Worm (Caenorhabditis elegans) whole organism, L4 larva: ENCODE data around the gene srsx-21.

Experiments
- D1046.2 ChIP-seq: fragments of 200-800 bp; sonication (Bioruptor generic); IDR thresholded peaks from 2 replicates; pipeline ENCODE4 v1.3.6; 2022; ENCODE audit warnings: missing genetic modification characterization, missing compliant biosample characterization
- F10B5.3 ChIP-seq: sonication (generic microtip); optimal IDR thresholded peaks from 2 replicates; lab custom pipeline; 2016; ENCODE audit warnings: mild to moderate bottlenecking, missing genetic modification characterization, missing compliant biosample characterization
- F26F4.8 ChIP-seq: fragments of 200-800 bp; sonication (Bioruptor generic); conservative IDR thresholded peaks from 2 replicates; pipeline ENCODE4 v1.3.6; 2022; ENCODE audit warnings: missing genetic modification characterization, missing compliant biosample characterization
- F44E2.7 ChIP-seq: fragments of 200-800 bp; sonication (Bioruptor generic); IDR thresholded peaks from 2 replicates; pipeline ENCODE4 v2.1.2; 2022; ENCODE audit warnings: missing genetic modification characterization, missing compliant biosample characterization
- F49E8.2 ChIP-seq: sonication (generic microtip); optimal IDR thresholded peaks from 2 replicates; lab custom pipeline; 2016; ENCODE audit warnings: missing compliant biosample characterization, mild to moderate bottlenecking, missing genetic modification characterization, borderline replicate concordance
- R02D3.7 ChIP-seq: fragments of 150-350 bp; sonication (generic microtip); optimal IDR thresholded peaks from 3 replicates; lab custom pipeline; 2014; ENCODE audit warnings: missing biosample characterization, missing genetic modification characterization
- Y105C5A.15 ChIP-seq: fragments of 200-800 bp; sonication (Bioruptor generic); IDR thresholded peaks from 2 replicates; pipeline ENCODE4 v1.3.6; 2022; ENCODE audit warnings: missing genetic modification characterization, missing compliant biosample characterization
- Y5F2A.4 ChIP-seq: fragments of 200-800 bp; sonication (Bioruptor generic); optimal IDR thresholded peaks from 2 replicates; lab custom pipeline; 2018; ENCODE audit warnings: mild to moderate bottlenecking, missing genetic modification characterization, missing compliant biosample characterization
- ama-1 ChIP-seq: fragments of 150-350 bp; optimal IDR thresholded peaks from 2 replicates; lab custom pipeline; 2014; ENCODE audit warnings: inconsistent platforms, mixed read lengths
- arid-1 ChIP-seq: fragments of 200-800 bp; sonication (Bioruptor generic); conservative IDR thresholded peaks from 2 replicates; pipeline ENCODE4 v1.3.6; 2022; ENCODE audit warnings: missing genetic modification reagents, missing genetic modification characterization, missing compliant biosample characterization
- attf-4 ChIP-seq: sonication (generic microtip); optimal IDR thresholded peaks from 3 replicates; lab custom pipeline; 2017; ENCODE audit warnings: missing biosample characterization, missing genetic modification characterization
- ceh-20 ChIP-seq: fragments of 200-800 bp; sonication (Bioruptor generic); IDR thresholded peaks from 2 replicates; pipeline ENCODE4 v1.3.6; 2022; ENCODE audit warnings: missing genetic modification reagents, missing genetic modification characterization, missing compliant biosample characterization
- ceh-32 ChIP-seq: sonication (generic microtip); optimal IDR thresholded peaks from 2 replicates; lab custom pipeline; 2016; ENCODE audit warnings: mild to moderate bottlenecking, missing genetic modification characterization, missing compliant biosample characterization; ENCODE audit not compliant: poor library complexity
- ceh-82 ChIP-seq: sonication (generic microtip); optimal IDR thresholded peaks from 2 replicates; lab custom pipeline; 2017; ENCODE audit warnings: missing biosample characterization, missing genetic modification characterization
- ctbp-1 ChIP-seq: fragments of 200-800 bp; sonication (Bioruptor generic); IDR thresholded peaks from 2 replicates; pipeline ENCODE4 v1.3.6; 2022; ENCODE audit warnings: missing genetic modification reagents, missing genetic modification characterization, missing compliant biosample characterization
- daf-19 ChIP-seq: fragments of 200-800 bp; sonication (Bioruptor generic); conservative IDR thresholded peaks from 2 replicates; pipeline ENCODE4 v1.3.6; 2022; ENCODE audit warnings: missing genetic modification characterization, missing compliant biosample characterization
- dmd-9 ChIP-seq: fragments of 200-800 bp; sonication (Bioruptor generic); IDR thresholded peaks from 2 replicates; pipeline ENCODE4 v1.3.6; 2022; ENCODE audit warnings: missing genetic modification reagents, missing genetic modification characterization, missing compliant biosample characterization
- dve-1 ChIP-seq: sonication (generic microtip); optimal IDR thresholded peaks from 2 replicates; lab custom pipeline; 2017; ENCODE audit warnings: antibody characterized with exemption, mild to moderate bottlenecking, missing genetic modification characterization, missing compliant biosample characterization; ENCODE audit not compliant: insufficient read depth
- egl-27 ChIP-seq: sonication (generic microtip); optimal IDR thresholded peaks from 3 replicates; lab custom pipeline; 2017; ENCODE audit warnings: missing biosample characterization, missing genetic modification reagents, missing genetic modification characterization
- fos-1 ChIP-seq: fragments of 150-350 bp; optimal IDR thresholded peaks from 2 replicates; lab custom pipeline; 2014; ENCODE audit warnings: missing biosample characterization, missing genetic modification characterization
- gei-8 ChIP-seq: fragments of 200-800 bp; sonication (Bioruptor generic); optimal IDR thresholded peaks from 2 replicates; lab custom pipeline; 2018; ENCODE audit warnings: mild to moderate bottlenecking, missing genetic modification characterization, missing compliant biosample characterization
- hif-1 ChIP-seq, 2 experiments: sonication (generic microtip); optimal IDR thresholded peaks; 2 replicates each; lab custom pipeline; 2016 to 2017; ENCODE audit warnings: missing compliant biosample characterization in 2 of 2, missing genetic modification characterization in 2 of 2, missing genetic modification reagents in 2 of 2, missing genotype in 2 of 2, mild to moderate bottlenecking in 1 of 2
- hlh-30 ChIP-seq: sonication (generic microtip); optimal IDR thresholded peaks from 2 replicates; lab custom pipeline; 2017; ENCODE audit warnings: antibody characterized with exemption, mild to moderate bottlenecking, missing genetic modification characterization, missing compliant biosample characterization; ENCODE audit not compliant: insufficient read depth
- jun-1 ChIP-seq: fragments of 150-350 bp; optimal IDR thresholded peaks from 2 replicates; lab custom pipeline; 2014; ENCODE audit warnings: missing biosample characterization, missing genetic modification reagents, missing genetic modification characterization
- lim-7 ChIP-seq: fragments of 200-800 bp; sonication (Bioruptor generic); IDR thresholded peaks from 2 replicates; pipeline ENCODE4 v1.3.6; 2022; ENCODE audit warnings: missing genetic modification characterization, missing compliant biosample characterization
- lin-1 ChIP-seq: fragments of 200-800 bp; sonication (Bioruptor generic); IDR thresholded peaks from 2 replicates; pipeline ENCODE4 v1.3.6; 2022; ENCODE audit warnings: missing genetic modification reagents, missing genetic modification characterization, missing compliant biosample characterization
- lin-13 ChIP-seq: fragments of 150-350 bp; optimal IDR thresholded peaks from 2 replicates; lab custom pipeline; 2014; ENCODE audit warnings: missing biosample characterization, missing genetic modification reagents, missing genetic modification characterization
- lin-15B ChIP-seq: fragments of 150-350 bp; sonication (generic microtip); optimal IDR thresholded peaks from 3 replicates; lab custom pipeline; 2014; ENCODE audit warnings: missing biosample characterization, missing genetic modification characterization
- lin-38 ChIP-seq: fragments of 200-800 bp; sonication (Bioruptor generic); IDR thresholded peaks from 2 replicates; pipeline ENCODE4 v1.3.6; 2022; ENCODE audit warnings: missing genetic modification reagents, missing genetic modification characterization, missing compliant biosample characterization
- lir-3 ChIP-seq: sonication (generic microtip); optimal IDR thresholded peaks from 2 replicates; lab custom pipeline; 2016; ENCODE audit warnings: mild to moderate bottlenecking, missing genetic modification characterization, missing compliant biosample characterization
- madf-5 ChIP-seq, 2 experiments: fragments of 200-800 bp; sonication (Bioruptor generic); IDR thresholded peaks; 2 replicates each; pipeline ENCODE4 v1.3.6; 2022; ENCODE audit warnings: missing compliant biosample characterization in 2 of 2, missing genetic modification characterization in 2 of 2
- mxl-2 ChIP-seq: fragments of 200-800 bp; sonication (Bioruptor generic); conservative IDR thresholded peaks from 2 replicates; pipeline ENCODE4 v1.3.6; 2022; ENCODE audit warnings: missing genetic modification reagents, missing genetic modification characterization, missing compliant biosample characterization
- mxl-3 ChIP-seq: fragments of 200-800 bp; sonication (Bioruptor generic); optimal IDR thresholded peaks from 2 replicates; lab custom pipeline; 2018; ENCODE audit warnings: mild to moderate bottlenecking, missing genetic modification characterization, missing compliant biosample characterization
- nhr-10 ChIP-seq: fragments of 150-350 bp; optimal IDR thresholded peaks from 2 replicates; lab custom pipeline; 2014; ENCODE audit warnings: missing biosample characterization, missing genetic modification characterization
- nhr-102 ChIP-seq: sonication (generic microtip); optimal IDR thresholded peaks from 2 replicates; lab custom pipeline; 2016; ENCODE audit warnings: mild to moderate bottlenecking, missing genetic modification characterization, moderate library complexity, missing compliant biosample characterization
- nhr-48 ChIP-seq: sonication (generic microtip); optimal IDR thresholded peaks from 2 replicates; lab custom pipeline; 2016; ENCODE audit warnings: mild to moderate bottlenecking, missing genetic modification characterization, missing compliant biosample characterization
- nhr-6 ChIP-seq: fragments of 150-350 bp; optimal IDR thresholded peaks from 2 replicates; lab custom pipeline; 2014; ENCODE audit warnings: missing biosample characterization, missing genetic modification characterization
- nhr-76 ChIP-seq: fragments of 150-350 bp; optimal IDR thresholded peaks from 2 replicates; lab custom pipeline; 2014; ENCODE audit warnings: missing biosample characterization, missing genetic modification characterization
- pha-4 ChIP-seq, 2 experiments: fragments of 150-350 bp in 1 of 2; fragments of 200-800 bp in 1 of 2; sonication (Bioruptor generic) in 1 of 2; IDR thresholded peaks in 1 of 2; optimal IDR thresholded peaks in 1 of 2; 2 replicates each; pipeline versions ENCODE4 v1.3.6 to Lab custom; 2014 to 2022; ENCODE audit warnings: missing genetic modification characterization in 2 of 2, missing genetic modification reagents in 2 of 2, missing biosample characterization in 1 of 2, missing compliant biosample characterization in 1 of 2
- php-3 ChIP-seq: fragments of 200-800 bp; sonication (Bioruptor generic); IDR thresholded peaks from 2 replicates; pipeline ENCODE4 v1.3.6; 2022; ENCODE audit warnings: missing genetic modification reagents, missing genetic modification characterization, missing compliant biosample characterization
- pqm-1 ChIP-seq: sonication (generic microtip); optimal IDR thresholded peaks from 2 replicates; lab custom pipeline; 2017; ENCODE audit warnings: missing biosample characterization, missing genetic modification characterization
- set-16 ChIP-seq: fragments of 200-800 bp; sonication (Bioruptor generic); IDR thresholded peaks from 2 replicates; pipeline ENCODE4 v1.3.6; 2022; ENCODE audit warnings: missing genetic modification reagents, missing genetic modification characterization, missing compliant biosample characterization
- snpc-1.2 ChIP-seq: fragments of 200-800 bp; sonication (Bioruptor generic); IDR thresholded peaks from 2 replicates; pipeline ENCODE4 v1.3.6; 2022; ENCODE audit warnings: missing genetic modification reagents, missing genetic modification characterization, missing compliant biosample characterization
- spr-1 ChIP-seq: sonication (generic microtip); optimal IDR thresholded peaks from 2 replicates; lab custom pipeline; 2016; ENCODE audit warnings: mild to moderate bottlenecking, missing genetic modification characterization, missing compliant biosample characterization
- unc-130 ChIP-seq: sonication (generic microtip); optimal IDR thresholded peaks from 2 replicates; lab custom pipeline; 2016; ENCODE audit warnings: missing genetic modification reagents, missing genetic modification characterization, missing compliant biosample characterization
- zfp-2 ChIP-seq: sonication (generic microtip); optimal IDR thresholded peaks from 2 replicates; lab custom pipeline; 2016; ENCODE audit warnings: mild to moderate bottlenecking, missing genetic modification characterization, missing compliant biosample characterization
- zfp-3 ChIP-seq: fragments of 200-800 bp; sonication (Bioruptor generic); conservative IDR thresholded peaks from 2 replicates; pipeline ENCODE4 v1.3.6; 2022; ENCODE audit warnings: missing genetic modification reagents, missing genetic modification characterization, missing compliant biosample characterization
- zip-11 ChIP-seq: fragments of 200-800 bp; sonication (Bioruptor generic); IDR thresholded peaks from 2 replicates; pipeline ENCODE4 v1.3.6; 2022; ENCODE audit warnings: missing genetic modification characterization, missing compliant biosample characterization
- zip-2 ChIP-seq: fragments of 150-350 bp; optimal IDR thresholded peaks from 2 replicates; lab custom pipeline; 2014; ENCODE audit warnings: missing biosample characterization, missing genetic modification characterization
- ztf-11 ChIP-seq: fragments of 150-350 bp; optimal IDR thresholded peaks from 2 replicates; lab custom pipeline; 2014; ENCODE audit warnings: missing biosample characterization, missing genetic modification characterization

srsx-21 gene

DNA sequence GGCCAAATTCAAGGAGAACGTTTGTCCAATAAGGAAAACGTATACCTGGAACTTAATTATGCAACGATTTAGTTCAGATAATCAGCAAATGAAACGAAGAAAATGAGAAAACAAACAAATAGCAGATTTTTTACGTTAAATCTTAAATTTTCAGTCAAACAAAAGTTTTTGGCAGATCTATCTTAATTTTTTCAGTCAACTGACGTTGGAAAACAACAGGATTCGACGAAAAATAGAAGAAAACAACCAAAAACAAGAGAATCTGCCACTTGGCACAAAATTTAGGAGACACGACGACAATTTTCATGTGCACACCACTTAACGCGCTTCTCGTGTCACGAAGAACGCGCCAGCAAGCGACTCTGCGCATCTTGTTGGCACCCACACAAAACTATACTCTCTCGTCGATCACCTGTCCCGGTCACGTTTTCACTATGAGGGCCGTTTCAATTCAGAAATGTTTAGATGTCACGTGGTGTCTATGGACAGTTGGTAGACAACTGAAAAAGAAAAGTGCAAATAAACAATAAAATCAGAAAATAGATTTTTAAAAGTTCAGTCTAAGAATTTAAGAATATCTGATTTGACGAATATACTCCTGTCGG is 48.0 kb upstream of the srsx-21 start, which contains the start of gene ztf-7 (continued):
- no peak for TF ChIP-seq F26F4.8 (GFP tag; lab: Robert Waterston, UW)
- TF ChIP-seq php-3 = peak; percentile 94
- no peak for TF ChIP-seq lir-3
- peak; percentile 98 for TF ChIP-seq dve-1 (tag; lab: Kevin White, UChicago)
- TF ChIP-seq spr-1 (tag; lab: Kevin White, UChicago) = peak; percentile 91
- no peak; the same call in 1 of the 2 replicates for TF ChIP-seq set-16 (GFP tag; lab: Robert Waterston, UW)
- TF ChIP-seq hif-1 (tag; optimal IDR thresholded peaks at IDR 0.05; lab: Kevin White, UChicago) = peak; percentile 74 to 92
- TF ChIP-seq F44E2.7 (GFP tag; lab: Robert Waterston, UW) = no peak
- TF ChIP-seq ztf-11 (tag; lab: Kevin White, UChicago) = no peak
- peak; percentile 84 for TF ChIP-seq pha-4 (GFP tag; IDR thresholded peaks at IDR 0.05; lab: Robert Waterston, UW)
- peak; percentile 41 for TF ChIP-seq pha-4 (tag; optimal IDR thresholded peaks at IDR 0.05; lab: Kevin White, UChicago)
- peak; percentile 85 for TF ChIP-seq daf-19 (GFP tag; lab: Robert Waterston, UW)
- TF ChIP-seq arid-1 (GFP tag; lab: Robert Waterston, UW) = peak; percentile 77
- no peak for TF ChIP-seq fos-1 (tag; lab: Kevin White, UChicago)
- TF ChIP-seq nhr-102 (tag; lab: Kevin White, UChicago) = peak; percentile 97
- no peak for TF ChIP-seq attf-4 (tag; lab: Kevin White, UChicago)
- TF ChIP-seq F10B5.3 (tag; lab: Kevin White, UChicago) = peak; percentile 79
- peak; percentile 87 for TF ChIP-seq lin-38 (GFP tag; lab: Robert Waterston, UW)
- TF ChIP-seq zip-11 (GFP tag; lab: Robert Waterston, UW) = no peak
- TF ChIP-seq nhr-76 (tag; lab: Kevin White, UChicago) = peak; percentile 48
- no peak for TF ChIP-seq lin-15B (tag; lab: Kevin White, UChicago)
- no peak for TF ChIP-seq egl-27 (tag; lab: Kevin White, UChicago)
- TF ChIP-seq madf-5 (GFP tag; IDR thresholded peaks at IDR 0.05; lab: Robert Waterston, UW) = no peak
- peak; percentile 60 for TF ChIP-seq nhr-10 (tag; lab: Kevin White, UChicago)
- peak; percentile 99 for TF ChIP-seq mxl-3 (GFP tag; lab: Kevin White, UChicago)
- TF ChIP-seq lin-1 = peak; percentile 93
- no peak for TF ChIP-seq unc-130 (GFP tag; lab: Kevin White, UChicago)
- peak; percentile 70 for TF ChIP-seq zip-2 (tag; lab: Kevin White, UChicago)
- TF ChIP-seq snpc-1.2 (GFP tag; lab: Robert Waterston, UW) = 0 out of 2 replicates have a peak, but pooled peaks have one; percentile 18
- peak; percentile 100 for TF ChIP-seq hlh-30
- TF ChIP-seq Y105C5A.15 = no peak
- TF ChIP-seq jun-1 (tag; lab: Kevin White, UChicago) = peak; percentile 69
- peak; percentile 55; the same call in 1 of the 2 replicates for TF ChIP-seq D1046.2 (GFP tag; lab: Robert Waterston, UW)
- TF ChIP-seq lim-7 (GFP tag; lab: Robert Waterston, UW) = peak; percentile 24; the same call in 1 of the 2 replicates
- TF ChIP-seq zfp-3 (GFP tag; lab: Robert Waterston, UW) = peak; percentile 93
- TF ChIP-seq lin-13 (GFP tag; lab: Kevin White, UChicago) = peak; percentile 92
- TF ChIP-seq pqm-1 = no peak
- peak; percentile 87 for TF ChIP-seq nhr-6 (tag; lab: Kevin White, UChicago)
- TF ChIP-seq gei-8 (GFP tag; lab: Kevin White, UChicago) = peak; percentile 88
- TF ChIP-seq F49E8.2 (tag; lab: Kevin White, UChicago) = peak; percentile 51
- no peak for TF ChIP-seq Y5F2A.4
- TF ChIP-seq ceh-32 (tag; lab: Kevin White, UChicago) = peak; percentile 44
- TF ChIP-seq zfp-2 (tag; lab: Kevin White, UChicago) = peak; percentile 52
- peak; percentile 77 for TF ChIP-seq mxl-2 (GFP tag; lab: Robert Waterston, UW)
- no peak for TF ChIP-seq ceh-82
- peak; percentile 80; the same call in 1 of the 2 replicates for TF ChIP-seq dmd-9 (GFP tag; lab: Robert Waterston, UW)
- peak; percentile 12 for TF ChIP-seq ama-1 (lab: Kevin White, UChicago)
- TF ChIP-seq nhr-48 (tag; lab: Kevin White, UChicago) = peak; percentile 92
- peak; percentile 92 for TF ChIP-seq ctbp-1 (GFP tag; lab: Robert Waterston, UW)
- no peak for TF ChIP-seq R02D3.7 (tag; lab: Kevin White, UChicago)
- peak; percentile 96 for TF ChIP-seq ceh-20 (GFP tag; lab: Robert Waterston, UW)
